Fruit fly (Drosophila melanogaster) whole organism, embryonic: Measurements from ENCODE around the gene CG8349.
A peak's percentile ranks its signal among the peaks of the same experiment; 100 is the strongest.

Source experiments
- ATbp ChIP-seq: fragments of 200-800 bp; sonication (Bioruptor generic); optimal IDR thresholded peaks from 2 replicates; lab custom pipeline; 2017; ENCODE audit warnings: missing biosample characterization, mild to moderate bottlenecking, missing genetic modification characterization, missing genetic modification reagents
- Atf3 ChIP-seq: fragments of 200-800 bp; sonication (Bioruptor generic); optimal IDR thresholded peaks from 3 replicates; lab custom pipeline; 2016; ENCODE audit warnings: missing biosample characterization, missing genetic modification characterization
- CG10959 ChIP-seq: fragments of 200-800 bp; sonication (Bioruptor generic); IDR thresholded peaks from 2 replicates; pipeline ENCODE4 v1.3.6; 2022; ENCODE audit warnings: missing biosample characterization, missing genetic modification characterization
- CG11695 ChIP-seq: fragments of 200-800 bp; sonication (Bioruptor generic); IDR thresholded peaks from 3 replicates; pipeline ENCODE4 v1.3.6; 2022; ENCODE audit warnings: missing biosample characterization, missing genetic modification characterization
- CG11696 ChIP-seq: fragments of 200-800 bp; sonication (Bioruptor generic); IDR thresholded peaks from 2 replicates; pipeline ENCODE4 v1.3.6; 2022; ENCODE audit warnings: missing biosample characterization, missing genetic modification characterization
- CG12104 ChIP-seq: fragments of 200-800 bp; sonication (Bioruptor generic); optimal IDR thresholded peaks from 3 replicates; lab custom pipeline; 2016; ENCODE audit warnings: missing biosample characterization, missing genetic modification characterization
- CG12155 ChIP-seq: fragments of 200-800 bp; sonication (Bioruptor generic); optimal IDR thresholded peaks from 3 replicates; lab custom pipeline; 2016; ENCODE audit warnings: missing biosample characterization, missing genetic modification characterization
- CG14667 ChIP-seq: fragments of 200-800 bp; sonication (Bioruptor generic); IDR thresholded peaks from 2 replicates; pipeline ENCODE4 v1.3.6; 2022; ENCODE audit warnings: missing biosample characterization, missing genetic modification characterization
- CG15479 ChIP-seq: fragments of 200-800 bp; sonication (Bioruptor generic); optimal IDR thresholded peaks from 3 replicates; lab custom pipeline; 2019; ENCODE audit warnings: missing biosample characterization, mild to moderate bottlenecking, missing genetic modification characterization, moderate library complexity
- CG16813 ChIP-seq: fragments of 200-800 bp; sonication (Bioruptor generic); IDR thresholded peaks from 3 replicates; pipeline ENCODE4 v1.3.6; 2022; ENCODE audit warnings: missing biosample characterization, missing genetic modification characterization; ENCODE audit not compliant: partially characterized antibody
- CG31365 ChIP-seq: fragments of 200-800 bp; sonication (Bioruptor generic); optimal IDR thresholded peaks from 2 replicates; lab custom pipeline; 2018; ENCODE audit warnings: missing biosample characterization, mild to moderate bottlenecking, missing genetic modification characterization
- CG3281 ChIP-seq: fragments of 200-800 bp; sonication (Bioruptor generic); optimal IDR thresholded peaks from 3 replicates; lab custom pipeline; 2017; ENCODE audit warnings: missing biosample characterization, mild to moderate bottlenecking, missing genetic modification characterization
- CG33213 ChIP-seq: fragments of 200-800 bp; sonication (Bioruptor generic); optimal IDR thresholded peaks from 3 replicates; lab custom pipeline; 2016; ENCODE audit warnings: missing biosample characterization, missing genetic modification characterization
- CG34422 ChIP-seq: fragments of 200-800 bp; sonication (Bioruptor generic); IDR thresholded peaks from 3 replicates; pipeline ENCODE4 v1.3.6; 2022; ENCODE audit warnings: missing biosample characterization, missing genetic modification characterization
- CG3726 ChIP-seq: fragments of 200-800 bp; sonication (Bioruptor generic); IDR thresholded peaks from 3 replicates; pipeline ENCODE4, ENCODE4 v1.3.6; 2022; ENCODE audit warnings: missing biosample characterization, missing genetic modification characterization
- CG5245 ChIP-seq: fragments of 200-800 bp; sonication (Bioruptor generic); optimal IDR thresholded peaks from 3 replicates; lab custom pipeline; 2016; ENCODE audit warnings: missing biosample characterization, missing genetic modification characterization
- CG6683 ChIP-seq: fragments of 200-800 bp; sonication (Bioruptor generic); optimal IDR thresholded peaks from 2 replicates; lab custom pipeline; 2017; ENCODE audit warnings: missing biosample characterization, mild to moderate bottlenecking, missing genetic modification characterization, missing genetic modification reagents
- Camta ChIP-seq: fragments of 200-800 bp; sonication (Bioruptor generic); optimal IDR thresholded peaks from 2 replicates; lab custom pipeline; 2016; ENCODE audit warnings: missing biosample characterization, missing genetic modification characterization
- CrebB ChIP-seq: fragments of 200-800 bp; sonication (Bioruptor generic); optimal IDR thresholded peaks from 3 replicates; lab custom pipeline; 2018; ENCODE audit warnings: missing biosample characterization, mild to moderate bottlenecking, missing genetic modification characterization
- ERR ChIP-seq: fragments of 200-800 bp; sonication (Bioruptor generic); optimal IDR thresholded peaks from 2 replicates; lab custom pipeline; 2016; ENCODE audit warnings: missing biosample characterization, missing genetic modification characterization
- Hey ChIP-seq: fragments of 200-800 bp; sonication (Bioruptor generic); optimal IDR thresholded peaks from 3 replicates; lab custom pipeline; 2018; ENCODE audit warnings: missing biosample characterization, mild to moderate bottlenecking, missing genetic modification characterization
- HmgZ ChIP-seq: fragments of 200-800 bp; sonication (Bioruptor generic); optimal IDR thresholded peaks from 2 replicates; lab custom pipeline; 2018; ENCODE audit warnings: missing biosample characterization, mild to moderate bottlenecking, missing genetic modification characterization
- Hmr ChIP-seq: fragments of 200-800 bp; sonication (Bioruptor generic); optimal IDR thresholded peaks from 3 replicates; lab custom pipeline; 2017; ENCODE audit warnings: mild to moderate bottlenecking, missing biosample characterization, missing genetic modification reagents, missing genetic modification characterization
- Mad ChIP-seq: fragments of 200-800 bp; sonication (Bioruptor generic); optimal IDR thresholded peaks from 2 replicates; lab custom pipeline; 2016; ENCODE audit warnings: missing biosample characterization, missing genetic modification characterization
- Med ChIP-seq: fragments of 200-800 bp; sonication (Bioruptor generic); peaks from one replicate; lab custom pipeline; 2016; ENCODE audit warnings: missing biosample characterization, missing genetic modification characterization, mild to moderate bottlenecking, inconsistent platforms, moderate library complexity
- Meics ChIP-seq: fragments of 200-800 bp; sonication (Bioruptor generic); optimal IDR thresholded peaks from 2 replicates; lab custom pipeline; 2017; ENCODE audit warnings: missing biosample characterization, mild to moderate bottlenecking, missing genetic modification characterization
- Nf-YB ChIP-seq: fragments of 200-800 bp; sonication (Bioruptor generic); optimal IDR thresholded peaks from 3 replicates; lab custom pipeline; 2019; ENCODE audit warnings: missing biosample characterization, mild to moderate bottlenecking, missing genetic modification characterization, moderate library complexity
- NfI ChIP-seq: fragments of 200-800 bp; sonication (Bioruptor generic); optimal IDR thresholded peaks from 3 replicates; lab custom pipeline; 2018; ENCODE audit warnings: missing biosample characterization, mild to moderate bottlenecking, missing genetic modification characterization, moderate library complexity
- Pdp1 ChIP-seq, 2 experiments: fragments of 200-800 bp; sonication (Bioruptor generic); optimal IDR thresholded peaks; 3 replicates each; lab custom pipeline; 2016; ENCODE audit warnings: missing biosample characterization in 2 of 2, missing genetic modification characterization in 2 of 2, mild to moderate bottlenecking in 1 of 2, moderate library complexity in 1 of 2
- Taf1 ChIP-seq: fragments of 200-800 bp; sonication (Bioruptor generic); IDR thresholded peaks from 2 replicates; pipeline ENCODE4 v1.3.6; 2022; ENCODE audit warnings: missing biosample characterization, missing genetic modification characterization
- Vsx1 ChIP-seq: fragments of 200-800 bp; sonication (Bioruptor generic); optimal IDR thresholded peaks from 2 replicates; lab custom pipeline; 2017; ENCODE audit warnings: missing biosample characterization, mild to moderate bottlenecking, missing genetic modification characterization, missing genetic modification reagents
- al ChIP-seq: fragments of 200-800 bp; sonication (Bioruptor generic); IDR thresholded peaks from 2 replicates; pipeline ENCODE4 v1.3.6; 2022; ENCODE audit warnings: missing biosample characterization, missing genetic modification characterization
- ap ChIP-seq: fragments of 200-800 bp; sonication (Bioruptor generic); IDR thresholded peaks from 2 replicates; pipeline ENCODE4 v1.3.6; 2022; ENCODE audit warnings: missing biosample characterization, missing genetic modification characterization
- hbn ChIP-seq: fragments of 200-800 bp; sonication (Bioruptor generic); IDR thresholded peaks from 2 replicates; pipeline ENCODE4 v1.3.6; 2022; ENCODE audit warnings: missing biosample characterization, missing genetic modification characterization; ENCODE audit not compliant: partially characterized antibody
- jigr1 ChIP-seq: fragments of 200-800 bp; sonication (Bioruptor generic); IDR thresholded peaks from 3 replicates; pipeline ENCODE4 v1.3.6; 2022; ENCODE audit warnings: missing biosample characterization, missing genetic modification characterization
- jumu ChIP-seq: fragments of 200-800 bp; sonication (Bioruptor generic); optimal IDR thresholded peaks from 3 replicates; lab custom pipeline; 2016; ENCODE audit warnings: missing biosample characterization, missing genetic modification characterization
- kni ChIP-seq: fragments of 200-800 bp; sonication (Bioruptor generic); optimal IDR thresholded peaks from 3 replicates; lab custom pipeline; 2017; ENCODE audit warnings: mild to moderate bottlenecking, missing biosample characterization, missing genetic modification reagents, missing genetic modification characterization
- org-1 ChIP-seq: fragments of 200-800 bp; sonication (Bioruptor generic); optimal IDR thresholded peaks from 2 replicates; lab custom pipeline; 2017; ENCODE audit warnings: missing biosample characterization, missing genetic modification characterization
- ranshi ChIP-seq: fragments of 200-800 bp; sonication (Bioruptor generic); IDR thresholded peaks from 2 replicates; pipeline ENCODE4 v1.3.6; 2022; ENCODE audit warnings: missing biosample characterization, missing genetic modification characterization
- rib ChIP-seq: fragments of 200-800 bp; sonication (Bioruptor generic); IDR thresholded peaks from 2 replicates; pipeline ENCODE4 v1.3.6; 2022; ENCODE audit warnings: missing biosample characterization, missing genetic modification characterization
- sc ChIP-seq, 3 experiments: fragments of >200 bp in 2 of 3; fragments of 200-800 bp in 1 of 3; sonication (Bioruptor generic) in 1 of 3; optimal IDR thresholded peaks; 2 replicates in 2 of 3; 3 replicates in 1 of 3; lab custom pipeline; 2017; ENCODE audit warnings: mild to moderate bottlenecking in 1 of 3, missing biosample characterization in 1 of 3, missing genetic modification characterization in 1 of 3, missing genetic modification reagents in 1 of 3
- schlank ChIP-seq: fragments of 200-800 bp; sonication (Bioruptor generic); optimal IDR thresholded peaks from 2 replicates; lab custom pipeline; 2018; ENCODE audit warnings: missing biosample characterization, mild to moderate bottlenecking, missing genetic modification characterization
- sd ChIP-seq: fragments of 200-800 bp; sonication (Bioruptor generic); optimal IDR thresholded peaks from 3 replicates; lab custom pipeline; 2018; ENCODE audit warnings: missing biosample characterization, mild to moderate bottlenecking, missing genetic modification characterization, moderate library complexity
- sr ChIP-seq: fragments of 200-800 bp; sonication (Bioruptor generic); IDR thresholded peaks from 3 replicates; pipeline ENCODE4 v1.3.6; 2022; ENCODE audit warnings: missing biosample characterization, missing genetic modification characterization
- ssp ChIP-seq: fragments of 200-800 bp; sonication (Bioruptor generic); IDR thresholded peaks from 2 replicates; pipeline ENCODE4 v1.3.6; 2022; ENCODE audit warnings: missing biosample characterization, missing genetic modification characterization
- tap ChIP-seq: fragments of 200-800 bp; optimal IDR thresholded peaks from 3 replicates; lab custom pipeline; 2019; ENCODE audit warnings: missing biosample characterization, mild to moderate bottlenecking, missing genetic modification characterization, moderate library complexity
- tio ChIP-seq: fragments of 200-800 bp; sonication (Bioruptor generic); optimal IDR thresholded peaks from 2 replicates; lab custom pipeline; 2017; ENCODE audit warnings: missing biosample characterization, missing genetic modification characterization, inconsistent platforms
- tup ChIP-seq: fragments of 200-800 bp; sonication (Bioruptor generic); optimal IDR thresholded peaks from 2 replicates; lab custom pipeline; 2016; ENCODE audit warnings: missing biosample characterization, mild to moderate bottlenecking, missing genetic modification characterization, moderate library complexity
- zen2 ChIP-seq: fragments of 200-800 bp; sonication (Bioruptor generic); IDR thresholded peaks from 3 replicates; pipeline ENCODE4 v1.3.6; 2022; ENCODE audit warnings: missing biosample characterization, missing genetic modification characterization; ENCODE audit not compliant: partially characterized antibody
- zfh2 ChIP-seq: fragments of 200-800 bp; sonication (Bioruptor generic); optimal IDR thresholded peaks from 2 replicates; lab custom pipeline; 2016; ENCODE audit warnings: missing biosample characterization, missing genetic modification characterization

Gene CG8349

dm6 chr2L:8211070-8211469 is 4.6 kb upstream of the CG8349 start, which contains the start of gene Ssb-c31a (continued):
- TF ChIP-seq CG34422 (peak; percentile 29; the same call in 1 of the 3 replicates), CG12155 (GFP tag; lab: Kevin White, UChicago) (peak; percentile 56), Meics (GFP tag; lab: Kevin White, UChicago) (peak; percentile 30), ATbp (GFP tag; lab: Kevin White, UChicago) (no peak), Taf1 (GFP tag; lab: Robert Waterston, UW) (no peak), sd (tag; lab: Kevin White, UChicago) (peak; percentile 61), Nf-YB (GFP tag; lab: Kevin White, UChicago) (no peak), CG11695 (GFP tag; lab: Robert Waterston, UW) (no peak), CG15479 (GFP tag; lab: Kevin White, UChicago) (peak; percentile 70), Camta (peak; percentile 26), hbn (GFP tag; lab: Robert Waterston, UW) (peak; percentile 74), CrebB (tag; lab: Kevin White, UChicago) (peak; percentile 27), CG12104 (GFP tag; lab: Kevin White, UChicago) (peak; percentile 39), Atf3 (GFP tag; lab: Kevin White, UChicago) (no peak), Pdp1 (GFP tag; optimal IDR thresholded peaks at IDR 0.05; lab: Kevin White, UChicago) (peak; percentile 56 to 61), Vsx1 (no peak), zfh2 (peak; percentile 68), NfI (GFP tag; lab: Kevin White, UChicago) (peak; percentile 72), jumu (GFP tag; lab: Kevin White, UChicago) (peak; percentile 7), jigr1 (GFP tag; lab: Robert Waterston, UW) (no peak), CG14667 (GFP tag; lab: Robert Waterston, UW) (no peak), Hmr (GFP tag; lab: Kevin White, UChicago) (peak; percentile 65), Mad (GFP tag; lab: Kevin White, UChicago) (peak; percentile 58), CG6683 (no peak), CG31365 (tag; lab: Kevin White, UChicago) (no peak), tio (GFP tag; lab: Kevin White, UChicago) (no peak), al (peak; percentile 42; the same call in 1 of the 2 replicates), HmgZ (tag; lab: Kevin White, UChicago) (peak; percentile 78), CG3281 (GFP tag; lab: Kevin White, UChicago) (peak; percentile 48), sc (optimal IDR thresholded peaks at IDR 0.05; lab: Kevin White, UChicago) (no peak), sc (GFP tag; optimal IDR thresholded peaks at IDR 0.05; lab: Kevin White, UChicago) (no peak), CG3726 (no peak), tap (tag; lab: Kevin White, UChicago) (no peak), kni (GFP tag; lab: Kevin White, UChicago) (no peak), CG10959 (no peak), Med (GFP tag; lab: Kevin White, UChicago) (peak; percentile 89), CG33213 (GFP tag; lab: Kevin White, UChicago) (peak; percentile 10), sr (GFP tag; lab: Robert Waterston, UW) (no peak), CG11696 (no peak), rib (0 out of 2 replicates have a peak, but pooled peaks have one; percentile 17), schlank (no peak), ap (GFP tag; lab: Robert Waterston, UW) (no peak), org-1 (GFP tag; lab: Kevin White, UChicago) (no peak), CG5245 (no peak), zen2 (GFP tag; lab: Robert Waterston, UW) (peak; percentile 28; the same call in 1 of the 3 replicates), ERR (GFP tag; lab: Kevin White, UChicago) (peak; percentile 4), tup (peak; percentile 28), ranshi (GFP tag; lab: Robert Waterston, UW) (0 out of 2 replicates have a peak, but pooled peaks have one; percentile 24), CG16813 (GFP tag; lab: Robert Waterston, UW) (peak; percentile 79), ssp (GFP tag; lab: Robert Waterston, UW) (no peak), Hey (tag; lab: Kevin White, UChicago) (no peak)
